Fruit fly (Drosophila melanogaster) whole organism, embryonic: ENCODE measurements around the gene CG34269.
A peak's percentile ranks its signal among the peaks of the same experiment; 100 is the strongest.

ENCODE experiments used
- Adf1 ChIP-seq: fragments of 200-800 bp; sonication (Bioruptor generic); IDR thresholded peaks from 2 replicates; pipeline ENCODE4 v1.3.6; 2022; ENCODE audit warnings: missing biosample characterization, missing genetic modification characterization
- BEAF-32 ChIP-seq: fragments of 200-800 bp; sonication (Bioruptor generic); optimal IDR thresholded peaks from 3 replicates; lab custom pipeline; 2017; ENCODE audit warnings: missing biosample characterization, missing genetic modification characterization, mild to moderate bottlenecking, moderate library complexity, missing genetic modification reagents
- Blimp-1 ChIP-seq: fragments of 200-800 bp; sonication (Bioruptor generic); optimal IDR thresholded peaks from 3 replicates; lab custom pipeline; 2018; ENCODE audit warnings: missing biosample characterization, missing genetic modification characterization, mild to moderate bottlenecking, moderate library complexity, missing genetic modification reagents
- CG10462 ChIP-seq: fragments of 200-800 bp; sonication (Bioruptor generic); optimal IDR thresholded peaks from 2 replicates; lab custom pipeline; 2016; ENCODE audit warnings: missing biosample characterization, missing genetic modification characterization
- CG10654 ChIP-seq: fragments of 200-800 bp; sonication (Bioruptor generic); optimal IDR thresholded peaks from 2 replicates; lab custom pipeline; 2016; ENCODE audit warnings: missing biosample characterization, missing genetic modification characterization
- CG11560 ChIP-seq: fragments of 200-800 bp; sonication (Bioruptor generic); IDR thresholded peaks from 3 replicates; pipeline ENCODE4 v1.3.6; 2022; ENCODE audit warnings: missing biosample characterization, missing genetic modification characterization
- CG14441 ChIP-seq: fragments of 200-800 bp; sonication (Bioruptor generic); IDR thresholded peaks from 2 replicates; pipeline ENCODE4 v1.3.6; 2022; ENCODE audit warnings: missing biosample characterization, missing genetic modification characterization
- CG17328 ChIP-seq: fragments of 200-800 bp; sonication (Bioruptor generic); IDR thresholded peaks from 2 replicates; pipeline ENCODE4 v1.3.6; 2022; ENCODE audit warnings: missing biosample characterization, missing genetic modification characterization
- CG17568 ChIP-seq: fragments of 200-800 bp; sonication (Bioruptor generic); optimal IDR thresholded peaks from 2 replicates; lab custom pipeline; 2018; ENCODE audit warnings: missing biosample characterization, mild to moderate bottlenecking, missing genetic modification characterization, moderate library complexity
- CG34376 ChIP-seq: fragments of 200-800 bp; sonication (Bioruptor generic); optimal IDR thresholded peaks from 2 replicates; lab custom pipeline; 2018; ENCODE audit warnings: missing biosample characterization, mild to moderate bottlenecking, missing genetic modification characterization
- CG6813 ChIP-seq: fragments of 200-800 bp; sonication (Bioruptor generic); optimal IDR thresholded peaks from 2 replicates; lab custom pipeline; 2017; ENCODE audit warnings: missing biosample characterization, missing genetic modification characterization, mild to moderate bottlenecking, moderate library complexity, missing genetic modification reagents
- CG6854 ChIP-seq: fragments of 200-800 bp; sonication (Bioruptor generic); optimal IDR thresholded peaks from 3 replicates; lab custom pipeline; 2017; ENCODE audit warnings: missing biosample characterization, mild to moderate bottlenecking, missing genetic modification characterization
- CG7556 ChIP-seq: fragments of 200-800 bp; sonication (Bioruptor generic); optimal IDR thresholded peaks from 2 replicates; lab custom pipeline; 2017; ENCODE audit warnings: missing biosample characterization, mild to moderate bottlenecking, missing genetic modification characterization
- CG9609 ChIP-seq: fragments of 200-800 bp; sonication (Bioruptor generic); optimal IDR thresholded peaks from 3 replicates; lab custom pipeline; 2016; ENCODE audit warnings: missing biosample characterization, missing genetic modification characterization
- Fer2 ChIP-seq: fragments of 200-800 bp; sonication (Bioruptor generic); optimal IDR thresholded peaks from 2 replicates; lab custom pipeline; 2018; ENCODE audit warnings: missing biosample characterization, mild to moderate bottlenecking, missing genetic modification characterization, moderate library complexity
- Hmx ChIP-seq: fragments of 200-800 bp; sonication (Bioruptor generic); optimal IDR thresholded peaks from 2 replicates; lab custom pipeline; 2016; ENCODE audit warnings: missing biosample characterization, missing genetic modification characterization
- Kr ChIP-seq: fragments of 200-800 bp; sonication (Bioruptor generic); optimal IDR thresholded peaks from 2 replicates; lab custom pipeline; 2017; ENCODE audit warnings: missing biosample characterization, mild to moderate bottlenecking, missing genetic modification characterization
- Med ChIP-seq: fragments of 200-800 bp; sonication (Bioruptor generic); peaks from one replicate; lab custom pipeline; 2016; ENCODE audit warnings: missing biosample characterization, missing genetic modification characterization, mild to moderate bottlenecking, inconsistent platforms, moderate library complexity
- Meics ChIP-seq: fragments of 200-800 bp; sonication (Bioruptor generic); optimal IDR thresholded peaks from 2 replicates; lab custom pipeline; 2017; ENCODE audit warnings: missing biosample characterization, mild to moderate bottlenecking, missing genetic modification characterization
- Nf-YC ChIP-seq: fragments of 200-800 bp; optimal IDR thresholded peaks from 3 replicates; lab custom pipeline; 2019; ENCODE audit warnings: missing biosample characterization, mild to moderate bottlenecking, missing genetic modification characterization, moderate library complexity
- Pdp1 ChIP-seq, 2 experiments: fragments of 200-800 bp; sonication (Bioruptor generic); optimal IDR thresholded peaks; 3 replicates each; lab custom pipeline; 2016; ENCODE audit warnings: missing biosample characterization in 2 of 2, missing genetic modification characterization in 2 of 2, mild to moderate bottlenecking in 1 of 2, moderate library complexity in 1 of 2
- TFAM ChIP-seq: fragments of 200-800 bp; sonication (Bioruptor generic); optimal IDR thresholded peaks from 2 replicates; lab custom pipeline; 2017; ENCODE audit warnings: missing biosample characterization, missing genetic modification characterization, inconsistent platforms
- al ChIP-seq: fragments of 200-800 bp; sonication (Bioruptor generic); IDR thresholded peaks from 2 replicates; pipeline ENCODE4 v1.3.6; 2022; ENCODE audit warnings: missing biosample characterization, missing genetic modification characterization
- ato ChIP-seq: fragments of 200-800 bp; sonication (Bioruptor generic); IDR thresholded peaks from 2 replicates; pipeline ENCODE4 v1.3.6; 2022; ENCODE audit warnings: missing biosample characterization, missing genetic modification characterization; ENCODE audit not compliant: partially characterized antibody
- crol ChIP-seq: fragments of 200-800 bp; sonication (Bioruptor generic); IDR thresholded peaks from 2 replicates; pipeline ENCODE4 v1.3.6; 2022; ENCODE audit warnings: missing biosample characterization, missing genetic modification characterization
- cwo ChIP-seq: fragments of 200-800 bp; sonication (Bioruptor generic); optimal IDR thresholded peaks from 3 replicates; lab custom pipeline; 2017; ENCODE audit warnings: missing biosample characterization, missing genetic modification characterization, mild to moderate bottlenecking, moderate library complexity, missing genetic modification reagents
- eve ChIP-seq, 2 experiments: fragments of >200 bp; optimal IDR thresholded peaks; 2 replicates each; lab custom pipeline; 2017; ENCODE audit warnings: missing biosample characterization in 2 of 2, missing genetic modification characterization in 2 of 2
- exex ChIP-seq: fragments of 200-800 bp; sonication (Bioruptor generic); optimal IDR thresholded peaks from 4 replicates; lab custom pipeline; 2018; ENCODE audit warnings: missing biosample characterization, mild to moderate bottlenecking, missing genetic modification characterization, moderate library complexity
- eyg ChIP-seq: fragments of 200-800 bp; sonication (Bioruptor generic); optimal IDR thresholded peaks from 3 replicates; lab custom pipeline; 2016; ENCODE audit warnings: missing biosample characterization, missing genetic modification characterization
- h ChIP-seq: fragments of >200 bp; optimal IDR thresholded peaks from 2 replicates; lab custom pipeline; 2017
- insv ChIP-seq, 2 experiments: fragments of 200-800 bp; sonication (Bioruptor generic); optimal IDR thresholded peaks; 3 replicates each; lab custom pipeline; 2016 to 2018; ENCODE audit warnings: missing biosample characterization in 2 of 2, missing genetic modification characterization in 2 of 2
- nmo ChIP-seq: fragments of 200-800 bp; sonication (Bioruptor generic); optimal IDR thresholded peaks from 2 replicates; lab custom pipeline; 2018; ENCODE audit warnings: missing biosample characterization, mild to moderate bottlenecking, missing genetic modification characterization, moderate library complexity
- pho ChIP-seq: fragments of 200-800 bp; sonication (Bioruptor generic); optimal IDR thresholded peaks from 2 replicates; lab custom pipeline; 2016; ENCODE audit warnings: missing biosample characterization, missing genetic modification characterization
- prd ChIP-seq, 3 experiments: fragments of >200 bp in 2 of 3; fragments of 200-800 bp in 1 of 3; sonication (Bioruptor generic) in 1 of 3; optimal IDR thresholded peaks in 2 of 3; IDR thresholded peaks in 1 of 3; 2 replicates in 2 of 3; 3 replicates in 1 of 3; pipeline versions ENCODE4 v1.3.6 to Lab custom; 2017 to 2022; ENCODE audit warnings: missing biosample characterization in 1 of 3, missing genetic modification characterization in 1 of 3
- row ChIP-seq: fragments of 200-800 bp; sonication (Bioruptor generic); IDR thresholded peaks from 3 replicates; pipeline ENCODE4 v1.3.6; 2022; ENCODE audit warnings: missing biosample characterization, missing genetic modification characterization
- schlank ChIP-seq: fragments of 200-800 bp; sonication (Bioruptor generic); optimal IDR thresholded peaks from 2 replicates; lab custom pipeline; 2018; ENCODE audit warnings: missing biosample characterization, mild to moderate bottlenecking, missing genetic modification characterization
- sd ChIP-seq: fragments of 200-800 bp; sonication (Bioruptor generic); optimal IDR thresholded peaks from 3 replicates; lab custom pipeline; 2018; ENCODE audit warnings: missing biosample characterization, mild to moderate bottlenecking, missing genetic modification characterization, moderate library complexity
- sob ChIP-seq: fragments of 200-800 bp; sonication (Bioruptor generic); IDR thresholded peaks from 2 replicates; pipeline ENCODE4 v1.3.6; 2022; ENCODE audit warnings: missing biosample characterization, missing genetic modification characterization
- sug ChIP-seq: fragments of 200-800 bp; optimal IDR thresholded peaks from 2 replicates; lab custom pipeline; 2019; ENCODE audit warnings: missing biosample characterization, mild to moderate bottlenecking, missing genetic modification characterization, moderate library complexity
- tll ChIP-seq, 2 experiments: fragments of 200-800 bp in 1 of 2; fragments of >200 bp in 1 of 2; sonication (Bioruptor generic) in 1 of 2; optimal IDR thresholded peaks; 2 replicates each; lab custom pipeline; 2017 to 2019; ENCODE audit warnings: missing biosample characterization in 2 of 2, missing genetic modification characterization in 2 of 2, mild to moderate bottlenecking in 1 of 2, moderate library complexity in 1 of 2
- twi ChIP-seq: fragments of 200-800 bp; optimal IDR thresholded peaks from 2 replicates; lab custom pipeline; 2019; ENCODE audit warnings: missing biosample characterization, mild to moderate bottlenecking, missing genetic modification characterization, moderate library complexity

The CG34269 gene

DNA sequence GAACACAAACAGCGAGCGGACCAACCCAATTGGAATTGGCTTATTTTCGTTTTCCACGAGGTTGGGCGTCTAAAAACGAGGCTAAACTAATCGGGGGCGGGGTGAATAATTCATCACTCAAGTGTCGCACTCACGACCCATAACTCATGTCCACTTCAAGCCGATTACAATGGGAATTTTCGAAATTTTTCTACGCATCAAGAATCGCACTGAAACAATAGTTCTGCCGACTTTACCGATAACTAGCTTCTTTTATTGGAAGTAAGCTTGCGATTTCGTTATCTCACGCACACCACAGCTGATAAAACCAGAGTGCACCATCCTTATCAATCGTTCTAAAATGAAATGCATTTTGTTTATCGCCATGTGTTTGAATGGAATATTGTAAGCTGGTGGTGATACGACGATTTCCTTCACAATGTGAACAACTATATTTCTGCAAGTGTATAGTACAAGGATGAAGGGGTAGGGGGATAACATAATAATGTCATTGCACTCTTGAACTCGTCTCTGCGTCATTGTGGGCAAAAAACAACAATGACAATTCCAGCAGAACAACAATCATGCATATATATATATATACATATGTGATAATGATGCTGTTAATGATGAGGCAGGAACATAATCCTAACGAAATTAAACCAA lies 31.4 kb downstream of the CG34269 start (continued):
- no peak for TF ChIP-seq Meics
- no peak for TF ChIP-seq pho (GFP tag; lab: Kevin White, UChicago)
- peak; percentile 45 for TF ChIP-seq exex (tag; lab: Kevin White, UChicago)
- TF ChIP-seq CG17568 (GFP tag; lab: Kevin White, UChicago), result no peak
- no peak for TF ChIP-seq tll (GFP tag; optimal IDR thresholded peaks at IDR 0.05; lab: Kevin White, UChicago)
- TF ChIP-seq schlank (tag; lab: Kevin White, UChicago), result no peak
- TF ChIP-seq CG6854, result no peak
- no peak for TF ChIP-seq Hmx (GFP tag; lab: Kevin White, UChicago)
- TF ChIP-seq Fer2 (tag; lab: Kevin White, UChicago), result no peak
- no peak for TF ChIP-seq CG6813 (GFP tag; lab: Kevin White, UChicago)
- TF ChIP-seq insv (GFP tag; optimal IDR thresholded peaks at IDR 0.05; lab: Kevin White, UChicago), result no peak
- peak; percentile 59; the same call in 1 of the 2 replicates for TF ChIP-seq CG14441 (GFP tag; lab: Robert Waterston, UW)
- TF ChIP-seq TFAM (GFP tag; lab: Kevin White, UChicago), result no peak
- no peak for TF ChIP-seq ato (GFP tag; lab: Robert Waterston, UW)
- 0 out of 3 replicates have a peak, but pooled peaks have one; percentile 8 for TF ChIP-seq row (GFP tag; lab: Robert Waterston, UW)
- TF ChIP-seq CG11560, result no peak
- TF ChIP-seq sd (tag; lab: Kevin White, UChicago), result peak; percentile 72
- no peak for TF ChIP-seq sob (GFP tag; lab: Robert Waterston, UW)
- no peak for TF ChIP-seq Adf1 (GFP tag; lab: Robert Waterston, UW)
- no peak for TF ChIP-seq prd (optimal IDR thresholded peaks at IDR 0.05; lab: Kevin White, UChicago)
- TF ChIP-seq prd (GFP tag; IDR thresholded peaks at IDR 0.05; lab: Robert Waterston, UW), result no peak
- peak; percentile 77 for TF ChIP-seq sug (tag; lab: Kevin White, UChicago)
- peak; percentile 63 for TF ChIP-seq CG34376 (GFP tag; lab: Kevin White, UChicago)
- TF ChIP-seq CG10654 (GFP tag; lab: Kevin White, UChicago), result no peak
- no peak for TF ChIP-seq eve (GFP tag; optimal IDR thresholded peaks at IDR 0.05; lab: Kevin White, UChicago)
- TF ChIP-seq twi, result no peak
- TF ChIP-seq al (GFP tag; lab: Robert Waterston, UW), result no peak
- TF ChIP-seq cwo (GFP tag; lab: Kevin White, UChicago), result no peak
- TF ChIP-seq eyg (GFP tag; lab: Kevin White, UChicago), result no peak
- no peak for TF ChIP-seq CG10462 (GFP tag; lab: Kevin White, UChicago)
- TF ChIP-seq BEAF-32 (GFP tag; lab: Kevin White, UChicago), result no peak
- TF ChIP-seq Kr (GFP tag; lab: Kevin White, UChicago), result no peak
- no peak for TF ChIP-seq CG7556
- TF ChIP-seq crol (GFP tag; lab: Robert Waterston, UW), result no peak
- TF ChIP-seq h, result no peak
- no peak for TF ChIP-seq CG9609
- TF ChIP-seq Nf-YC, result peak; percentile 19
- no peak for TF ChIP-seq nmo
- TF ChIP-seq Med, result peak; percentile 30
- peak in 1 of 2 experiments; percentile 9 for TF ChIP-seq Pdp1 (GFP tag; optimal IDR thresholded peaks at IDR 0.05; lab: Kevin White, UChicago)
- no peak for TF ChIP-seq Blimp-1 (GFP tag; lab: Kevin White, UChicago)
- TF ChIP-seq CG17328, result no peak
